Fruit fly (Drosophila melanogaster) Kc167 (cell line): ENCODE measurements around the gene Hsp70Bbb.
"Not testable (repeated sequence)": the region's sequence is repeated elsewhere in the genome, so short reads cannot be mapped to it uniquely, and the experiment has no call there.

ENCODE experiments used
- Myc ChIP-seq: fragments of >200 bp; optimal IDR thresholded peaks from 2 replicates; lab custom pipeline; 2017; ENCODE audit warnings: missing external identifiers
- Sin3A ChIP-seq: fragments of >200 bp; optimal IDR thresholded peaks from 2 replicates; lab custom pipeline; 2018; ENCODE audit warnings: missing external identifiers
- h ChIP-seq: fragments of >200 bp; optimal IDR thresholded peaks from 3 replicates; lab custom pipeline; 2018; ENCODE audit warnings: missing external identifiers
- insv ChIP-seq: fragments of >200 bp; optimal IDR thresholded peaks from 3 replicates; lab custom pipeline; 2018; ENCODE audit warnings: missing external identifiers
- psq ChIP-seq: fragments of >200 bp; optimal IDR thresholded peaks from 2 replicates; lab custom pipeline; 2017; ENCODE audit warnings: missing external identifiers

DNA sequence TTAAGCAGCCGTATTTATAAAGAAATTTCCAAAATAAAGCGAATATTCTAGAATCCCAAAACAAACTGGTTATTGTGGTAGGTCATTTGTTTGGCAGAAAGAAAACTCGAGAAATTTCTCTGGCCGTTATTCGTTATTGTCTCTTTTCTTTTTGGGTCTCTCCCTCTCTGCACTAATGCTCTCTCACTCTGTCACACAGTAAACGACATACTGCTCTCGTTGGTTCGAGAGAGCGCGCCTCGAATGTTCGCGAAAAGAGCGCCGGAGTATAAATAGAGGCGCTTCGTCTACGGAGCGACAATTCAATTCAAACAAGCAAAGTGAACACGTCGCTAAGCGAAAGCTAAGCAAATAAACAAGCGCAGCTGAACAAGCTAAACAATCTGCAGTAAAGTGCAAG, 6.5 kb downstream of the Hsp70Bbb start, which contains the start of gene Hsp70Bc:
- TF ChIP-seq Sin3A, psq, insv, Myc, h (lab: Kevin White, UChicago): not testable (repeated sequence)
